Worm (Caenorhabditis elegans) whole organism, midembryonic: ENCODE measurements around the gene D1053.3.

Source experiments
- T22C8.4 ChIP-seq: fragments of 200-800 bp; sonication (Bioruptor generic); IDR thresholded peaks from 2 replicates; pipeline ENCODE4 v1.3.6; 2022; ENCODE audit warnings: missing genetic modification characterization, missing compliant biosample characterization
- cog-1 ChIP-seq: sonication (generic microtip); optimal IDR thresholded peaks from 2 replicates; lab custom pipeline; 2016; ENCODE audit warnings: missing genetic modification characterization, missing compliant biosample characterization
- flt-1 ChIP-seq: fragments of 200-800 bp; sonication (Bioruptor generic); IDR thresholded peaks from 2 replicates; pipeline ENCODE4 v1.3.6; 2022; ENCODE audit warnings: missing genetic modification characterization, missing compliant biosample characterization
- med-1 ChIP-seq: sonication (generic microtip); optimal IDR thresholded peaks from 2 replicates; lab custom pipeline; 2017; ENCODE audit warnings: missing genetic modification characterization, mild to moderate bottlenecking, missing compliant biosample characterization, antibody characterized with exemption, missing genetic modification reagents; ENCODE audit not compliant: insufficient read depth
- ref-1 ChIP-seq: fragments of 200-800 bp; sonication (Bioruptor generic); conservative IDR thresholded peaks from 2 replicates; pipeline ENCODE4 v1.3.6; 2022; ENCODE audit warnings: missing genetic modification reagents, missing genetic modification characterization, missing compliant biosample characterization
- tab-1 ChIP-seq: fragments of 200-800 bp; sonication (Bioruptor generic); IDR thresholded peaks from 2 replicates; pipeline ENCODE4 v1.3.6; 2022; ENCODE audit warnings: missing genetic modification characterization, missing compliant biosample characterization
- ztf-23 ChIP-seq: fragments of 200-800 bp; sonication (Bioruptor generic); IDR thresholded peaks from 2 replicates; pipeline ENCODE4 v1.3.6; 2022; ENCODE audit warnings: missing genetic modification reagents, missing genetic modification characterization, missing compliant biosample characterization
- ztf-29 ChIP-seq: fragments of 200-800 bp; sonication (Bioruptor generic); IDR thresholded peaks from 2 replicates; pipeline ENCODE4 v1.3.6; 2022; ENCODE audit warnings: missing genetic modification reagents, missing genetic modification characterization, missing compliant biosample characterization

DNA sequence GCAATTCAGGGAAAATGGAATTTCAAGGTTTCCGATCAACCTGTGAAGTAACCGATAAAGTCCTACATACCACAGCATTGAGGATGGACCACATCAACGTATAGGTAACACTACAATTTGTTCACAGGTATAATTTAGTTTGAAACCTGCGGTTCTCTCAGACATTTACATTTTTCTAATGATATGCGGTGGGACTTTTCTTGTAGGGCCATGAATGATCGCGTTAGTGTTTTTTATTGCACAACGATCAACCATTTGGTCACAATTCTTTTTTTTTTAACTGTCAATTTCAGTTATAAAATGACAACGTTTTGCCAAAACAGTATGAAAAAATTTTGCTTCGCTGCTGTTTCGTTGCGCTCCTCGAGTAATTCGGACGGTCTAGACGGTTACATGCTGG is 40.3 kb downstream of the D1053.3 start, which contains the start of gene C44C10.12:
- TF ChIP-seq tab-1 (no peak), ztf-29 (no peak), ztf-23 (GFP tag; lab: Robert Waterston, UW) (no peak), med-1 (no peak), T22C8.4 (GFP tag; lab: Robert Waterston, UW) (no peak), flt-1 (GFP tag; lab: Robert Waterston, UW) (no peak), ref-1 (no peak), cog-1 (tag; lab: Kevin White, UChicago) (no peak)
